Worm (Caenorhabditis elegans) whole organism, midembryonic: ENCODE data around the gene scl-9.

Experiments used
- T22C8.4 ChIP-seq: fragments of 200-800 bp; sonication (Bioruptor generic); IDR thresholded peaks from 2 replicates; pipeline ENCODE4 v1.3.6; 2022; ENCODE audit warnings: missing genetic modification characterization, missing compliant biosample characterization
- cog-1 ChIP-seq: sonication (generic microtip); optimal IDR thresholded peaks from 2 replicates; lab custom pipeline; 2016; ENCODE audit warnings: missing genetic modification characterization, missing compliant biosample characterization
- flt-1 ChIP-seq: fragments of 200-800 bp; sonication (Bioruptor generic); IDR thresholded peaks from 2 replicates; pipeline ENCODE4 v1.3.6; 2022; ENCODE audit warnings: missing genetic modification characterization, missing compliant biosample characterization
- klf-2 ChIP-seq: fragments of 200-800 bp; sonication (Bioruptor generic); conservative IDR thresholded peaks from 2 replicates; pipeline ENCODE4 v1.3.6; 2022; ENCODE audit warnings: missing genetic modification reagents, missing genetic modification characterization, missing compliant biosample characterization
- med-1 ChIP-seq: sonication (generic microtip); optimal IDR thresholded peaks from 2 replicates; lab custom pipeline; 2017; ENCODE audit warnings: missing genetic modification characterization, mild to moderate bottlenecking, missing compliant biosample characterization, antibody characterized with exemption, missing genetic modification reagents; ENCODE audit not compliant: insufficient read depth
- ref-1 ChIP-seq: fragments of 200-800 bp; sonication (Bioruptor generic); conservative IDR thresholded peaks from 2 replicates; pipeline ENCODE4 v1.3.6; 2022; ENCODE audit warnings: missing genetic modification reagents, missing genetic modification characterization, missing compliant biosample characterization
- tab-1 ChIP-seq: fragments of 200-800 bp; sonication (Bioruptor generic); IDR thresholded peaks from 2 replicates; pipeline ENCODE4 v1.3.6; 2022; ENCODE audit warnings: missing genetic modification characterization, missing compliant biosample characterization
- ztf-23 ChIP-seq: fragments of 200-800 bp; sonication (Bioruptor generic); IDR thresholded peaks from 2 replicates; pipeline ENCODE4 v1.3.6; 2022; ENCODE audit warnings: missing genetic modification reagents, missing genetic modification characterization, missing compliant biosample characterization
- ztf-29 ChIP-seq: fragments of 200-800 bp; sonication (Bioruptor generic); IDR thresholded peaks from 2 replicates; pipeline ENCODE4 v1.3.6; 2022; ENCODE audit warnings: missing genetic modification reagents, missing genetic modification characterization, missing compliant biosample characterization

ce11 chrIV:13035302-13035701, 11.6 kb upstream of the scl-9 start:
- TF ChIP-seq cog-1 (no peak), ztf-23 (GFP tag; lab: Robert Waterston, UW) (no peak), T22C8.4 (GFP tag; lab: Robert Waterston, UW) (no peak), flt-1 (GFP tag; lab: Robert Waterston, UW) (no peak), med-1 (no peak), ref-1 (GFP tag; lab: Robert Waterston, UW) (no peak), klf-2 (GFP tag; lab: Robert Waterston, UW) (no peak), ztf-29 (no peak), tab-1 (GFP tag; lab: Robert Waterston, UW) (no peak)
